Worm (Caenorhabditis elegans) whole organism, late embryonic: ENCODE results near the gene ghi-1.

Experiments
- K02D7.2 ChIP-seq: sonication (generic microtip); optimal IDR thresholded peaks from 2 replicates; lab custom pipeline; 2017; ENCODE audit warnings: mild to moderate bottlenecking, missing genetic modification characterization, missing compliant biosample characterization
- T23F11.4 ChIP-seq: fragments of 200-800 bp; sonication (Bioruptor generic); optimal IDR thresholded peaks from 2 replicates; lab custom pipeline; 2018; ENCODE audit warnings: mild to moderate bottlenecking, missing genetic modification characterization, missing compliant biosample characterization
- ahr-1 ChIP-seq: sonication (generic microtip); optimal IDR thresholded peaks from 2 replicates; lab custom pipeline; 2016; ENCODE audit warnings: missing genetic modification characterization, missing compliant biosample characterization
- ama-1 ChIP-seq: fragments of 150-350 bp; optimal IDR thresholded peaks from 2 replicates; lab custom pipeline; 2014
- ceh-18 ChIP-seq: sonication (generic microtip); optimal IDR thresholded peaks from 2 replicates; lab custom pipeline; 2016; ENCODE audit warnings: missing genetic modification characterization, missing compliant biosample characterization
- ceh-19 ChIP-seq: fragments of 200-800 bp; sonication (Bioruptor generic); optimal IDR thresholded peaks from 2 replicates; lab custom pipeline; 2018; ENCODE audit warnings: mild to moderate bottlenecking, missing genetic modification characterization, missing compliant biosample characterization
- ceh-2 ChIP-seq: sonication (generic microtip); optimal IDR thresholded peaks from 2 replicates; lab custom pipeline; 2016; ENCODE audit warnings: missing genotype, missing genetic modification characterization, missing compliant biosample characterization
- ceh-24 ChIP-seq: sonication (generic microtip); optimal IDR thresholded peaks from 2 replicates; lab custom pipeline; 2016; ENCODE audit warnings: mild to moderate bottlenecking, missing genetic modification characterization, missing compliant biosample characterization
- ceh-30 ChIP-seq: fragments of 150-350 bp; optimal IDR thresholded peaks from 2 replicates; lab custom pipeline; 2014; ENCODE audit warnings: missing biosample characterization, missing genetic modification characterization
- ceh-34 ChIP-seq: sonication (generic microtip); optimal IDR thresholded peaks from 2 replicates; lab custom pipeline; 2016; ENCODE audit warnings: mild to moderate bottlenecking, missing genetic modification characterization, missing compliant biosample characterization
- ceh-9 ChIP-seq: sonication (generic microtip); optimal IDR thresholded peaks from 2 replicates; lab custom pipeline; 2016; ENCODE audit warnings: mild to moderate bottlenecking, missing genetic modification characterization, inconsistent platforms, missing compliant biosample characterization
- che-1 ChIP-seq: sonication (generic microtip); optimal IDR thresholded peaks from 2 replicates; lab custom pipeline; 2016; ENCODE audit warnings: mild to moderate bottlenecking, missing genetic modification characterization, missing compliant biosample characterization
- dmd-4 ChIP-seq: sonication (generic microtip); optimal IDR thresholded peaks from 2 replicates; lab custom pipeline; 2016; ENCODE audit warnings: borderline replicate concordance, missing genetic modification characterization, missing compliant biosample characterization
- dve-1 ChIP-seq: sonication (generic microtip); optimal IDR thresholded peaks from 2 replicates; lab custom pipeline; 2017; ENCODE audit warnings: antibody characterized with exemption, mild to moderate bottlenecking, missing genetic modification characterization, missing compliant biosample characterization
- elt-2 ChIP-seq: sonication (generic microtip); optimal IDR thresholded peaks from 2 replicates; lab custom pipeline; 2016; ENCODE audit warnings: missing genetic modification reagents, missing genetic modification characterization, missing compliant biosample characterization
- elt-4 ChIP-seq: sonication (generic microtip); optimal IDR thresholded peaks from 2 replicates; lab custom pipeline; 2016; ENCODE audit warnings: missing genetic modification characterization, missing compliant biosample characterization
- ets-4 ChIP-seq: sonication (generic microtip); optimal IDR thresholded peaks from 2 replicates; lab custom pipeline; 2016; ENCODE audit warnings: missing genetic modification characterization, missing compliant biosample characterization
- eyg-1 ChIP-seq: sonication (generic microtip); optimal IDR thresholded peaks from 2 replicates; lab custom pipeline; 2016; ENCODE audit warnings: missing genotype, missing genetic modification characterization, missing compliant biosample characterization
- fax-1 ChIP-seq: sonication (generic microtip); optimal IDR thresholded peaks from 2 replicates; lab custom pipeline; 2016; ENCODE audit warnings: missing genotype, missing genetic modification characterization, missing compliant biosample characterization
- gmeb-2 ChIP-seq: sonication (generic microtip); optimal IDR thresholded peaks from 2 replicates; lab custom pipeline; 2016; ENCODE audit warnings: missing genetic modification characterization, inconsistent platforms, missing compliant biosample characterization
- hlh-15 ChIP-seq: sonication (generic microtip); optimal IDR thresholded peaks from 2 replicates; lab custom pipeline; 2016; ENCODE audit warnings: missing genetic modification characterization, missing compliant biosample characterization
- hlh-30 ChIP-seq: sonication (generic microtip); optimal IDR thresholded peaks from 2 replicates; lab custom pipeline; 2017; ENCODE audit warnings: antibody characterized with exemption, missing genetic modification characterization, missing compliant biosample characterization; ENCODE audit not compliant: insufficient read depth
- hlh-8 ChIP-seq: sonication (generic microtip); optimal IDR thresholded peaks from 2 replicates; lab custom pipeline; 2016; ENCODE audit warnings: missing genotype, missing genetic modification characterization, missing compliant biosample characterization
- madf-2 ChIP-seq: sonication (generic microtip); optimal IDR thresholded peaks from 2 replicates; lab custom pipeline; 2017; ENCODE audit warnings: missing genetic modification characterization, missing compliant biosample characterization
- mec-3 ChIP-seq: sonication (generic microtip); optimal IDR thresholded peaks from 2 replicates; lab custom pipeline; 2016; ENCODE audit warnings: borderline replicate concordance, missing genetic modification characterization, missing compliant biosample characterization
- nhr-232 ChIP-seq: sonication (generic microtip); optimal IDR thresholded peaks from 2 replicates; lab custom pipeline; 2016; ENCODE audit warnings: missing genetic modification characterization, missing compliant biosample characterization
- odd-2 ChIP-seq: sonication (generic microtip); optimal IDR thresholded peaks from 2 replicates; lab custom pipeline; 2017; ENCODE audit warnings: antibody characterized with exemption, mild to moderate bottlenecking, missing genetic modification characterization, missing compliant biosample characterization
- pag-3 ChIP-seq: sonication (generic microtip); optimal IDR thresholded peaks from 2 replicates; lab custom pipeline; 2016; ENCODE audit warnings: missing compliant biosample characterization, missing genetic modification characterization, borderline replicate concordance
- pha-4 ChIP-seq: fragments of 150-350 bp; optimal IDR thresholded peaks from 2 replicates; lab custom pipeline; 2018; ENCODE audit warnings: missing biosample characterization, missing genetic modification reagents, missing genetic modification characterization
- pros-1 ChIP-seq: fragments of 150-350 bp; optimal IDR thresholded peaks from 2 replicates; lab custom pipeline; 2014; ENCODE audit warnings: missing biosample characterization, missing genetic modification reagents, missing genetic modification characterization
- ref-2 ChIP-seq: sonication (generic microtip); optimal IDR thresholded peaks from 2 replicates; lab custom pipeline; 2016; ENCODE audit warnings: missing genetic modification characterization, missing compliant biosample characterization
- sdc-2 ChIP-seq: sonication (generic microtip); optimal IDR thresholded peaks from 2 replicates; lab custom pipeline; 2016; ENCODE audit warnings: missing genotype, missing genetic modification characterization, missing compliant biosample characterization
- sox-4 ChIP-seq: sonication (generic microtip); optimal IDR thresholded peaks from 2 replicates; lab custom pipeline; 2017; ENCODE audit warnings: mild to moderate bottlenecking, missing genetic modification characterization, inconsistent platforms, missing compliant biosample characterization
- syd-9 ChIP-seq: sonication (generic microtip); optimal IDR thresholded peaks from 2 replicates; lab custom pipeline; 2016; ENCODE audit warnings: mild to moderate bottlenecking, missing genetic modification characterization, moderate library complexity, missing compliant biosample characterization
- tbx-2 ChIP-seq: sonication (generic microtip); optimal IDR thresholded peaks from 2 replicates; lab custom pipeline; 2016; ENCODE audit warnings: missing genetic modification characterization, missing compliant biosample characterization
- tbx-7 ChIP-seq: sonication (generic microtip); optimal IDR thresholded peaks from 2 replicates; lab custom pipeline; 2016; ENCODE audit warnings: missing genotype, missing genetic modification characterization, missing compliant biosample characterization
- unc-42 ChIP-seq: sonication (generic microtip); optimal IDR thresholded peaks from 2 replicates; lab custom pipeline; 2016; ENCODE audit warnings: missing genotype, missing genetic modification characterization, missing compliant biosample characterization
- unc-86 ChIP-seq: sonication (generic microtip); optimal IDR thresholded peaks from 2 replicates; lab custom pipeline; 2016; ENCODE audit warnings: missing genetic modification characterization, missing compliant biosample characterization
- zip-5 ChIP-seq: sonication (generic microtip); optimal IDR thresholded peaks from 2 replicates; lab custom pipeline; 2016; ENCODE audit warnings: missing genetic modification characterization, missing compliant biosample characterization
- ztf-16 ChIP-seq: sonication (generic microtip); optimal IDR thresholded peaks from 2 replicates; lab custom pipeline; 2017; ENCODE audit warnings: missing genetic modification characterization, missing compliant biosample characterization

ghi-1 gene

ce11 chrII:11604613-11605012 is 41.9 kb upstream of the ghi-1 start:
- TF ChIP-seq ceh-2, result no peak
- no peak for TF ChIP-seq fax-1 (tag; lab: Kevin White, UChicago)
- no peak for TF ChIP-seq hlh-8 (tag; lab: Kevin White, UChicago)
- TF ChIP-seq dve-1 (tag; lab: Kevin White, UChicago), result no peak
- no peak for TF ChIP-seq madf-2 (tag; lab: Kevin White, UChicago)
- TF ChIP-seq ceh-18, result no peak
- TF ChIP-seq che-1 (tag; lab: Kevin White, UChicago), result no peak
- no peak for TF ChIP-seq sdc-2 (tag; lab: Kevin White, UChicago)
- no peak for TF ChIP-seq gmeb-2 (tag; lab: Kevin White, UChicago)
- TF ChIP-seq unc-42 (tag; lab: Kevin White, UChicago), result no peak
- TF ChIP-seq pag-3 (tag; lab: Kevin White, UChicago), result no peak
- no peak for TF ChIP-seq nhr-232

ce11 chrII:11611462-11611861 is 35.1 kb upstream of the ghi-1 start:
- peak; percentile 98 for TF ChIP-seq elt-2
- TF ChIP-seq fax-1 (tag; lab: Kevin White, UChicago), result no peak
- TF ChIP-seq pros-1, result no peak
- TF ChIP-seq ahr-1, result no peak
- no peak for TF ChIP-seq pag-3 (tag; lab: Kevin White, UChicago)

- TF ChIP-seq pros-1 (no peak), T23F11.4 (no peak), odd-2 (tag; lab: Kevin White, UChicago) (no peak), sox-4 (tag; lab: Kevin White, UChicago) (no peak), unc-86 (no peak), eyg-1 (tag; lab: Kevin White, UChicago) (no peak), ahr-1 (no peak), dve-1 (tag; lab: Kevin White, UChicago) (no peak), unc-42 (tag; lab: Kevin White, UChicago) (no peak), ets-4 (tag; lab: Kevin White, UChicago) (no peak), ceh-9 (tag; lab: Kevin White, UChicago) (no peak), ref-2 (tag; lab: Kevin White, UChicago) (no peak), ztf-16 (no peak), ceh-34 (tag; lab: Kevin White, UChicago) (no peak), elt-4 (tag; lab: Kevin White, UChicago) (no peak), mec-3 (tag; lab: Kevin White, UChicago) (no peak), ceh-30 (tag; lab: Kevin White, UChicago) (no peak), nhr-232 (no peak), ceh-24 (tag; lab: Kevin White, UChicago) (no peak), dmd-4 (tag; lab: Kevin White, UChicago) (no peak)
Measured at ce11 chrII:11612034-11612723, 34.4 kb upstream of the ghi-1 start, which contains the start of gene F07A11.5. Gene F07A11.5, plus strand, starts transcription at chrII:11612300.

ce11 chrII:11614103-11614857 is 32.3 kb upstream of the ghi-1 start:
- TF ChIP-seq hlh-15 (tag; lab: Kevin White, UChicago) (no peak), zip-5 (tag; lab: Kevin White, UChicago) (no peak), hlh-30 (tag; lab: Kevin White, UChicago) (no peak), K02D7.2 (no peak), tbx-7 (tag; lab: Kevin White, UChicago) (no peak), madf-2 (tag; lab: Kevin White, UChicago) (no peak), odd-2 (tag; lab: Kevin White, UChicago) (no peak), ref-2 (tag; lab: Kevin White, UChicago) (no peak), gmeb-2 (tag; lab: Kevin White, UChicago) (no peak), pha-4 (tag; lab: Kevin White, UChicago) (no peak), ets-4 (tag; lab: Kevin White, UChicago) (no peak), ama-1 (no peak), ceh-2 (no peak), elt-2 (no peak), tbx-2 (no peak), sox-4 (tag; lab: Kevin White, UChicago) (no peak), ceh-19 (GFP tag; lab: Kevin White, UChicago) (no peak), hlh-8 (tag; lab: Kevin White, UChicago) (no peak), pag-3 (tag; lab: Kevin White, UChicago) (no peak), syd-9 (tag; lab: Kevin White, UChicago) (no peak)
- TF ChIP-seq, all 69 proteins: peak for 0
